Comparison of ENCODE assay signal across 2 fruit fly cellular contexts in genomic region chr3L:20551862-20552261, dm6.
TF ChIP-seq lines count a peak whose summit lies in the region.

No protein-coding gene starts in this region.

TF ChIP-seq in whole organism, embryonic, 481 proteins besides CTCF, POLR2A, EP300 and RAD21 (continued from another document and continues in another):
- TF ChIP-seq Doc3 (GFP tag; IDR thresholded peaks at IDR 0.05; lab: Robert Waterston, UW; ENCODE audit: partially characterized antibody) = no peak
- TF ChIP-seq Sin3A (optimal IDR thresholded peaks at IDR 0.05; lab: Kevin White, UChicago) = no peak
- no peak for TF ChIP-seq Side (GFP tag; optimal IDR thresholded peaks at IDR 0.05; lab: Kevin White, UChicago)
- TF ChIP-seq nerfin-1 (tag; optimal IDR thresholded peaks at IDR 0.05; lab: Kevin White, UChicago) = no peak
- TF ChIP-seq gem (tag; optimal IDR thresholded peaks at IDR 0.05; lab: Kevin White, UChicago) = peak; percentile 44
- TF ChIP-seq pita (GFP tag; optimal IDR thresholded peaks at IDR 0.05; lab: Kevin White, UChicago) = no peak
- TF ChIP-seq CG4854 (GFP tag; optimal IDR thresholded peaks at IDR 0.05; lab: Kevin White, UChicago) = no peak
- TF ChIP-seq tna (GFP tag; IDR thresholded peaks at IDR 0.05; lab: Robert Waterston, UW; ENCODE audit: partially characterized antibody) = no peak
- TF ChIP-seq CG12071 (GFP tag; optimal IDR thresholded peaks at IDR 0.05; lab: Kevin White, UChicago) = no peak
- TF ChIP-seq CG11085 (GFP tag; IDR thresholded peaks at IDR 0.05; lab: Robert Waterston, UW) = no peak
- TF ChIP-seq chn (GFP tag; optimal IDR thresholded peaks at IDR 0.05; lab: Kevin White, UChicago) = peak; percentile 5
- no peak for TF ChIP-seq p53 (GFP tag; optimal IDR thresholded peaks at IDR 0.05; lab: Kevin White, UChicago)
- TF ChIP-seq Ada2b (GFP tag; IDR thresholded peaks at IDR 0.05; lab: Robert Waterston, UW) = no peak
- TF ChIP-seq sob (GFP tag; IDR thresholded peaks at IDR 0.05; lab: Robert Waterston, UW) = no peak
- TF ChIP-seq CG3847 (GFP tag; IDR thresholded peaks at IDR 0.05; lab: Robert Waterston, UW) = no peak
- no peak for TF ChIP-seq C15 (GFP tag; IDR thresholded peaks at IDR 0.05; lab: Robert Waterston, UW)
- no peak for TF ChIP-seq Hr3 (GFP tag; optimal IDR thresholded peaks at IDR 0.05; lab: Kevin White, UChicago)
- TF ChIP-seq cato (GFP tag; optimal IDR thresholded peaks at IDR 0.05; lab: Kevin White, UChicago; ENCODE audit: borderline replicate concordance) = no peak
- no peak for TF ChIP-seq D19A (tag; optimal IDR thresholded peaks at IDR 0.05; lab: Kevin White, UChicago)
- no peak for TF ChIP-seq esg (GFP tag; conservative IDR thresholded peaks at IDR 0.05; lab: Robert Waterston, UW)
- no peak for TF ChIP-seq CG9797 (GFP tag; optimal IDR thresholded peaks at IDR 0.05; lab: Kevin White, UChicago)
- TF ChIP-seq CG4360 (GFP tag; IDR thresholded peaks at IDR 0.05; lab: Robert Waterston, UW) = no peak
- TF ChIP-seq CG6765 (GFP tag; optimal IDR thresholded peaks at IDR 0.05; lab: Kevin White, UChicago) = no peak
- TF ChIP-seq CG30431 (GFP tag; optimal IDR thresholded peaks at IDR 0.05; lab: Kevin White, UChicago) = no peak
- no peak for TF ChIP-seq CG17361 (GFP tag; IDR thresholded peaks at IDR 0.05; lab: Robert Waterston, UW)
- no peak for TF ChIP-seq CG13287 (GFP tag; IDR thresholded peaks at IDR 0.05; lab: Robert Waterston, UW; ENCODE audit: partially characterized antibody)
- no peak for TF ChIP-seq CG3726 (GFP tag; IDR thresholded peaks at IDR 0.05; lab: Robert Waterston, UW)
- no peak for TF ChIP-seq CG10147 (GFP tag; optimal IDR thresholded peaks at IDR 0.05; lab: Kevin White, UChicago)
- TF ChIP-seq Rfx (GFP tag; IDR thresholded peaks at IDR 0.05; lab: Robert Waterston, UW) = no peak
- TF ChIP-seq sens-2 (GFP tag; IDR thresholded peaks at IDR 0.05; lab: Robert Waterston, UW) = no peak
- peak; percentile 9; the same call in 1 of the 3 replicates for TF ChIP-seq zfh1 (GFP tag; IDR thresholded peaks at IDR 0.05; lab: Robert Waterston, UW)
- no peak for TF ChIP-seq CG43689 (GFP tag; IDR thresholded peaks at IDR 0.05; lab: Robert Waterston, UW)
- no peak for TF ChIP-seq CHES-1-like (GFP tag; optimal IDR thresholded peaks at IDR 0.05; lab: Kevin White, UChicago)
- no peak for TF ChIP-seq CG34224 (GFP tag; IDR thresholded peaks at IDR 0.05; lab: Robert Waterston, UW; ENCODE audit: partially characterized antibody)
- TF ChIP-seq CG18262 (tag; optimal IDR thresholded peaks at IDR 0.05; lab: Kevin White, UChicago) = peak; percentile 25
- no peak for TF ChIP-seq ranshi (GFP tag; IDR thresholded peaks at IDR 0.05; lab: Robert Waterston, UW)
- TF ChIP-seq sr (GFP tag; IDR thresholded peaks at IDR 0.05; lab: Robert Waterston, UW) = no peak
- no peak for TF ChIP-seq CG13624 (GFP tag; optimal IDR thresholded peaks at IDR 0.05; lab: Kevin White, UChicago)
- TF ChIP-seq CG10366 (GFP tag; IDR thresholded peaks at IDR 0.05; lab: Robert Waterston, UW) = no peak
- no peak for TF ChIP-seq sima (GFP tag; optimal IDR thresholded peaks at IDR 0.05; lab: Kevin White, UChicago)
- no peak for TF ChIP-seq prd (optimal IDR thresholded peaks at IDR 0.05; lab: Kevin White, UChicago)
- TF ChIP-seq prd (GFP tag; IDR thresholded peaks at IDR 0.05; lab: Robert Waterston, UW) = no peak; the same call in 2 of the 3 replicates
- TF ChIP-seq CG12391 (tag; optimal IDR thresholded peaks at IDR 0.05; lab: Kevin White, UChicago) = peak; percentile 2
- no peak for TF ChIP-seq BEAF-32 (GFP tag; optimal IDR thresholded peaks at IDR 0.05; lab: Kevin White, UChicago)
- TF ChIP-seq bsh (GFP tag; optimal IDR thresholded peaks at IDR 0.05; lab: Kevin White, UChicago) = peak; percentile 33 to 57
- peak; percentile 74 for TF ChIP-seq Med (GFP tag; lab: Kevin White, UChicago)
- TF ChIP-seq Jarid2 (GFP tag; optimal IDR thresholded peaks at IDR 0.05; lab: Kevin White, UChicago) = no peak
- no peak for TF ChIP-seq jumu (GFP tag; optimal IDR thresholded peaks at IDR 0.05; lab: Kevin White, UChicago)
- TF ChIP-seq en (GFP tag; optimal IDR thresholded peaks at IDR 0.05; lab: Kevin White, UChicago) = no peak
- TF ChIP-seq NFAT (GFP tag; IDR thresholded peaks at IDR 0.05; lab: Robert Waterston, UW) = no peak
- TF ChIP-seq CG6683 (GFP tag; optimal IDR thresholded peaks at IDR 0.05; lab: Kevin White, UChicago) = no peak
- TF ChIP-seq scrt (GFP tag; optimal IDR thresholded peaks at IDR 0.05; lab: Kevin White, UChicago) = no peak
- no peak for TF ChIP-seq CG10274 (GFP tag; optimal IDR thresholded peaks at IDR 0.05; lab: Kevin White, UChicago)
- TF ChIP-seq ab (GFP tag; optimal IDR thresholded peaks at IDR 0.05; lab: Kevin White, UChicago) = no peak
- no peak for TF ChIP-seq CG5180 (GFP tag; optimal IDR thresholded peaks at IDR 0.05; lab: Kevin White, UChicago)
- TF ChIP-seq Rx (GFP tag; IDR thresholded peaks at IDR 0.05; lab: Robert Waterston, UW) = no peak
- no peak for TF ChIP-seq CG33557 (GFP tag; optimal IDR thresholded peaks at IDR 0.05; lab: Kevin White, UChicago)
- no peak for TF ChIP-seq gce (GFP tag; IDR thresholded peaks at IDR 0.05; lab: Robert Waterston, UW)
- no peak for TF ChIP-seq mld (GFP tag; IDR thresholded peaks at IDR 0.05; lab: Robert Waterston, UW; ENCODE audit: partially characterized antibody)
- no peak for TF ChIP-seq twi (tag; optimal IDR thresholded peaks at IDR 0.05; lab: Kevin White, UChicago)
- TF ChIP-seq vvl (GFP tag; IDR thresholded peaks at IDR 0.05; lab: Robert Waterston, UW) = peak; percentile 46; the same call in 1 of the 2 replicates
- TF ChIP-seq CG34422 (GFP tag; IDR thresholded peaks at IDR 0.05; lab: Robert Waterston, UW) = no peak
- TF ChIP-seq oc (tag; optimal IDR thresholded peaks at IDR 0.05; lab: Kevin White, UChicago) = peak; percentile 13
- TF ChIP-seq sd (tag; optimal IDR thresholded peaks at IDR 0.05; lab: Kevin White, UChicago) = no peak
- no peak for TF ChIP-seq PHDP (tag; optimal IDR thresholded peaks at IDR 0.05; lab: Kevin White, UChicago)
- TF ChIP-seq CG13296 (GFP tag; optimal IDR thresholded peaks at IDR 0.05; lab: Kevin White, UChicago) = no peak
- no peak for TF ChIP-seq NC2α (GFP tag; optimal IDR thresholded peaks at IDR 0.05; lab: Kevin White, UChicago)
- no peak for TF ChIP-seq Trl (optimal IDR thresholded peaks at IDR 0.05; lab: Kevin White, UChicago)
- peak; percentile 25 for TF ChIP-seq Trl (GFP tag; optimal IDR thresholded peaks at IDR 0.05; lab: Kevin White, UChicago)
- TF ChIP-seq CG10267 (tag; optimal IDR thresholded peaks at IDR 0.05; lab: Kevin White, UChicago) = peak; percentile 3

TF ChIP-seq in whole organism, prepupa, 60 proteins besides CTCF, POLR2A, EP300 and RAD21 (continued from another document):
- TF ChIP-seq CG8632 (GFP tag; optimal IDR thresholded peaks at IDR 0.05; lab: Kevin White, UChicago) = peak; percentile 25
- TF ChIP-seq Ets21C (GFP tag; optimal IDR thresholded peaks at IDR 0.05; lab: Kevin White, UChicago) = peak; percentile 38
- peak; percentile 77 for TF ChIP-seq CG3919 (GFP tag; optimal IDR thresholded peaks at IDR 0.05; lab: Kevin White, UChicago)
- peak; percentile 51 for TF ChIP-seq CG34406 (GFP tag; optimal IDR thresholded peaks at IDR 0.05; lab: Kevin White, UChicago)
- peak; percentile 68 for TF ChIP-seq topi (GFP tag; optimal IDR thresholded peaks at IDR 0.05; lab: Kevin White, UChicago)
- peak; percentile 31 to 71 for TF ChIP-seq salr (GFP tag; optimal IDR thresholded peaks at IDR 0.05; lab: Kevin White, UChicago)
- TF ChIP-seq CG31627 (GFP tag; optimal IDR thresholded peaks at IDR 0.05; lab: Kevin White, UChicago) = peak; percentile 57
- TF ChIP-seq Hr39 (GFP tag; optimal IDR thresholded peaks at IDR 0.05; lab: Kevin White, UChicago) = peak; percentile 53
- no peak for TF ChIP-seq CG6854 (GFP tag; optimal IDR thresholded peaks at IDR 0.05; lab: Kevin White, UChicago)
- TF ChIP-seq achi (GFP tag; optimal IDR thresholded peaks at IDR 0.05; lab: Kevin White, UChicago) = peak; percentile 66
- peak; percentile 52 for TF ChIP-seq net (GFP tag; optimal IDR thresholded peaks at IDR 0.05; lab: Kevin White, UChicago)
- peak; percentile 31 for TF ChIP-seq CG7368 (GFP tag; optimal IDR thresholded peaks at IDR 0.05; lab: Kevin White, UChicago)
- TF ChIP-seq CG4318 (GFP tag; optimal IDR thresholded peaks at IDR 0.05; lab: Kevin White, UChicago) = peak; percentile 43
- peak; percentile 28; the same call in 1 of the 2 replicates for TF ChIP-seq Gug (GFP tag; IDR thresholded peaks at IDR 0.05; lab: Robert Waterston, UW)
- peak; percentile 39 for TF ChIP-seq fd59A (GFP tag; optimal IDR thresholded peaks at IDR 0.05; lab: Kevin White, UChicago)
- peak; percentile 52 for TF ChIP-seq Smox (GFP tag; optimal IDR thresholded peaks at IDR 0.05; lab: Kevin White, UChicago)
- TF ChIP-seq eg (GFP tag; IDR thresholded peaks at IDR 0.05; lab: Robert Waterston, UW) = no peak
- peak; percentile 53 for TF ChIP-seq CG6792 (GFP tag; optimal IDR thresholded peaks at IDR 0.05; lab: Kevin White, UChicago)
- TF ChIP-seq CG9139 (GFP tag; optimal IDR thresholded peaks at IDR 0.05; lab: Kevin White, UChicago) = peak; percentile 27
- TF ChIP-seq CG1621 (tag; optimal IDR thresholded peaks at IDR 0.05; lab: Kevin White, UChicago) = peak; percentile 51
- TF ChIP-seq acj6 (GFP tag; optimal IDR thresholded peaks at IDR 0.05; lab: Kevin White, UChicago) = peak; percentile 69
- no peak for TF ChIP-seq CG8319 (GFP tag; optimal IDR thresholded peaks at IDR 0.05; lab: Kevin White, UChicago)
- TF ChIP-seq Eip75B (GFP tag; optimal IDR thresholded peaks at IDR 0.05; lab: Kevin White, UChicago) = peak; percentile 73
- TF ChIP-seq CG32006 (GFP tag; optimal IDR thresholded peaks at IDR 0.05; lab: Kevin White, UChicago) = peak; percentile 70
- TF ChIP-seq CG16779 (tag; optimal IDR thresholded peaks at IDR 0.05; lab: Kevin White, UChicago) = no peak
- peak; percentile 50 for TF ChIP-seq spab (GFP tag; optimal IDR thresholded peaks at IDR 0.05; lab: Kevin White, UChicago)
- peak; percentile 46 for TF ChIP-seq Sox102F (GFP tag; optimal IDR thresholded peaks at IDR 0.05; lab: Kevin White, UChicago)
- no peak for TF ChIP-seq fd85E (GFP tag; optimal IDR thresholded peaks at IDR 0.05; lab: Kevin White, UChicago)
- peak; percentile 52 for TF ChIP-seq lz (GFP tag; optimal IDR thresholded peaks at IDR 0.05; lab: Kevin White, UChicago)
- peak; percentile 69 for TF ChIP-seq cyc (GFP tag; optimal IDR thresholded peaks at IDR 0.05; lab: Kevin White, UChicago)
- TF ChIP-seq CG11902 (GFP tag; optimal IDR thresholded peaks at IDR 0.05; lab: Kevin White, UChicago) = peak; percentile 20
- TF ChIP-seq dsx (GFP tag; optimal IDR thresholded peaks at IDR 0.05; lab: Kevin White, UChicago; ENCODE audit: poor library complexity, severe bottlenecking) = peak; percentile 58
- TF ChIP-seq CG10631 (GFP tag; optimal IDR thresholded peaks at IDR 0.05; lab: Kevin White, UChicago) = peak; percentile 65
- TF ChIP-seq Lpt (GFP tag; optimal IDR thresholded peaks at IDR 0.05; lab: Kevin White, UChicago) = peak; percentile 52
- TF ChIP-seq Sox15 (GFP tag; optimal IDR thresholded peaks at IDR 0.05; lab: Kevin White, UChicago) = no peak
